Comparison of ENCODE assay signal across 1 fruit fly cellular context in the genomic region with DNA sequence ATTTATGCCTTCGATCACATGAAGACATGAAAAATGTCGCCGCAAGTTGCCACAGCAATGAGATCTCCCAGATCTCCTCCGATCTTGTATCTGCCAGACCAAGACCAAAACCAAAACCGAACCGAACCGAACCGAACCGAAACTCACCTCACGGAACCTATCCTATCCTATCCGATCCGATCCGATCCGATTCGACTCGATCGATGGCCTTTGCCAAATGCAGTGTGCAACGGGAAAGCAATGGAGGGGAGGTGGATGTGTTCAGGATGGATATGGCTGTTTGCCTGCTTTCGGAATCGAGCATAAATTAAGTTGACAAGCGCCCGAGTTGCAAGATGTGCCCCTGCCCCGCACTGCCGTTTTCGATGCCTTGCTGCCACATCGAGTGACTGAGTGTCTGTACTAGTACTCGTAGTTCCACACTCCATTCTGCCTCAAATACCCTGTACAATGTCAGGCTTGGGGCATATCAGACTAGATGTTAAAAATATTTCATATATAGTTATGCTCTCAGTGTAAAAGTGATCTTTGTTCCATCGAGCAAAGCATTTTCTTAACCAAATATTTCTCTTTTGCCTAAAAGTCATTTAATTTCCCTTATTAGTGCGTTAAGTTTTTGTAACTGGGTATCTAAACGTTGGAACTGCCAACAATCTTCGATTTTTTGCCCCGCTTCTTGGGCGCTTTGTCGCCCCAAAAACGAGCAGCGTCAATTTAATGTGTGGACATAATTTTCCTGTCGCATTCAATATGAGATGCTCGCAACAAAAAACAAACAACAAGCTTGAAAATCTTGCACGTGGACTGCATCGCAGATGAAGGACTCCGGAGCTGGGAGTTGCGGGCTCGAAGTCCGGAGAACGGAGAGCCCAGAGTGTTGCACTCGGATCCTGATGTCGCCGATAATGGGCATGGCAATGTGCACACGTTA.
A peak's percentile ranks its signal among the peaks of the same experiment; 100 is the strongest.
TF ChIP-seq lines count a peak whose summit lies in the region.

No protein-coding gene starts in this region.

TF ChIP-seq in whole organism, embryonic, 481 proteins besides CTCF, POLR2A, EP300 and RAD21 (continued from another document and continues in another):
- TF ChIP-seq CG11247 (GFP tag; IDR thresholded peaks at IDR 0.05; lab: Robert Waterston, UW), result no peak
- TF ChIP-seq gro (GFP tag; optimal IDR thresholded peaks at IDR 0.05; lab: Kevin White, UChicago), result no peak
- no peak for TF ChIP-seq emc (GFP tag; optimal IDR thresholded peaks at IDR 0.05; lab: Kevin White, UChicago)
- TF ChIP-seq pnt (GFP tag; optimal IDR thresholded peaks at IDR 0.05; lab: Kevin White, UChicago), result peak; percentile 87
- no peak for TF ChIP-seq Dip2 (GFP tag; IDR thresholded peaks at IDR 0.05; lab: Robert Waterston, UW)
- TF ChIP-seq sob (GFP tag; IDR thresholded peaks at IDR 0.05; lab: Robert Waterston, UW), result peak; percentile 62; the same call in 1 of the 2 replicates
- peak; percentile 52 for TF ChIP-seq CG15269 (tag; optimal IDR thresholded peaks at IDR 0.05; lab: Kevin White, UChicago)
- peak; percentile 77 for TF ChIP-seq CoRest (tag; optimal IDR thresholded peaks at IDR 0.05; lab: Kevin White, UChicago)
- peak; percentile 13 for TF ChIP-seq Hmr (GFP tag; optimal IDR thresholded peaks at IDR 0.05; lab: Kevin White, UChicago)
- TF ChIP-seq CG13296 (GFP tag; optimal IDR thresholded peaks at IDR 0.05; lab: Kevin White, UChicago), result no peak
- TF ChIP-seq CG13123 (GFP tag; optimal IDR thresholded peaks at IDR 0.05; lab: Kevin White, UChicago), result peak; percentile 67
- TF ChIP-seq ttk (GFP tag; IDR thresholded peaks at IDR 0.05; lab: Robert Waterston, UW), result peak; percentile 85
- peak; percentile 28 for TF ChIP-seq Nf-YB (GFP tag; optimal IDR thresholded peaks at IDR 0.05; lab: Kevin White, UChicago)
- TF ChIP-seq CG12769 (tag; optimal IDR thresholded peaks at IDR 0.05; lab: Kevin White, UChicago), result peak; percentile 53
- peak; percentile 83 for TF ChIP-seq CG32772 (GFP tag; IDR thresholded peaks at IDR 0.05; lab: Robert Waterston, UW)
- no peak for TF ChIP-seq CG16813 (GFP tag; IDR thresholded peaks at IDR 0.05; lab: Robert Waterston, UW; ENCODE audit: partially characterized antibody)
- TF ChIP-seq CG7271 (tag; optimal IDR thresholded peaks at IDR 0.05; lab: Kevin White, UChicago), result peak; percentile 44
- no peak for TF ChIP-seq schlank (tag; optimal IDR thresholded peaks at IDR 0.05; lab: Kevin White, UChicago)
- TF ChIP-seq NFAT (GFP tag; IDR thresholded peaks at IDR 0.05; lab: Robert Waterston, UW), result no peak
- TF ChIP-seq CG42726 (GFP tag; IDR thresholded peaks at IDR 0.05; lab: Robert Waterston, UW; ENCODE audit: partially characterized antibody), result no peak
- no peak for TF ChIP-seq grn (GFP tag; optimal IDR thresholded peaks at IDR 0.05; lab: Kevin White, UChicago)
- peak; percentile 82 for TF ChIP-seq Hsf (GFP tag; optimal IDR thresholded peaks at IDR 0.05; lab: Kevin White, UChicago)
- TF ChIP-seq CG33557 (GFP tag; optimal IDR thresholded peaks at IDR 0.05; lab: Kevin White, UChicago), result peak; percentile 68
- TF ChIP-seq Med (GFP tag; lab: Kevin White, UChicago), result peak; percentile 93
- peak; percentile 68; the same call in 1 of the 2 replicates for TF ChIP-seq ro (GFP tag; IDR thresholded peaks at IDR 0.05; lab: Robert Waterston, UW)
- peak; percentile 91 for TF ChIP-seq gem (tag; optimal IDR thresholded peaks at IDR 0.05; lab: Kevin White, UChicago)
- peak; percentile 59; the same call in 1 of the 3 replicates for TF ChIP-seq CG11560 (tag; IDR thresholded peaks at IDR 0.05; lab: Robert Waterston, UW)
- TF ChIP-seq sug (tag; optimal IDR thresholded peaks at IDR 0.05; lab: Kevin White, UChicago), result no peak
- peak; percentile 50 for TF ChIP-seq E2f2 (GFP tag; IDR thresholded peaks at IDR 0.05; lab: Robert Waterston, UW)
- TF ChIP-seq pros (GFP tag; optimal IDR thresholded peaks at IDR 0.05; lab: Kevin White, UChicago), result no peak
- no peak for TF ChIP-seq sr (GFP tag; IDR thresholded peaks at IDR 0.05; lab: Robert Waterston, UW)
- peak; percentile 60 for TF ChIP-seq Ada2b (GFP tag; IDR thresholded peaks at IDR 0.05; lab: Robert Waterston, UW)
- TF ChIP-seq ash1 (GFP tag; optimal IDR thresholded peaks at IDR 0.05; lab: Kevin White, UChicago), result no peak
- TF ChIP-seq CG6175 (GFP tag; IDR thresholded peaks at IDR 0.05; lab: Robert Waterston, UW), result no peak
- no peak for TF ChIP-seq kah (GFP tag; optimal IDR thresholded peaks at IDR 0.05; lab: Kevin White, UChicago)
- peak; percentile 83 for TF ChIP-seq Hr3 (GFP tag; optimal IDR thresholded peaks at IDR 0.05; lab: Kevin White, UChicago)
- TF ChIP-seq Lhr (GFP tag; optimal IDR thresholded peaks at IDR 0.05; lab: Kevin White, UChicago), result peak; percentile 71
- peak; percentile 68; the same call in 1 of the 3 replicates for TF ChIP-seq z (GFP tag; IDR thresholded peaks at IDR 0.05; lab: Robert Waterston, UW)
- peak; percentile 32 for TF ChIP-seq vfl (GFP tag; optimal IDR thresholded peaks at IDR 0.05; lab: Kevin White, UChicago)
- TF ChIP-seq CG9609 (GFP tag; optimal IDR thresholded peaks at IDR 0.05; lab: Kevin White, UChicago), result peak; percentile 70
- no peak for TF ChIP-seq C15 (GFP tag; IDR thresholded peaks at IDR 0.05; lab: Robert Waterston, UW)
- TF ChIP-seq Lim3 (GFP tag; IDR thresholded peaks at IDR 0.05; lab: Robert Waterston, UW), result no peak
- peak; percentile 63 to 69 for TF ChIP-seq Hr51 (GFP tag; optimal IDR thresholded peaks at IDR 0.05; lab: Kevin White, UChicago)
- peak; percentile 67 for TF ChIP-seq CG4854 (GFP tag; optimal IDR thresholded peaks at IDR 0.05; lab: Kevin White, UChicago)
- TF ChIP-seq klu (GFP tag; IDR thresholded peaks at IDR 0.05; lab: Robert Waterston, UW), result peak; percentile 57; the same call in 1 of the 2 replicates
- peak; percentile 69 for TF ChIP-seq CG3407 (GFP tag; optimal IDR thresholded peaks at IDR 0.05; lab: Kevin White, UChicago)
- peak; percentile 77 for TF ChIP-seq Atf-2 (GFP tag; optimal IDR thresholded peaks at IDR 0.05; lab: Kevin White, UChicago)
- TF ChIP-seq Asciz (GFP tag; optimal IDR thresholded peaks at IDR 0.05; lab: Kevin White, UChicago), result peak; percentile 45
- peak; percentile 71 for TF ChIP-seq CG14667 (GFP tag; IDR thresholded peaks at IDR 0.05; lab: Robert Waterston, UW)
- peak; percentile 47; the same call in 1 of the 2 replicates for TF ChIP-seq Nf-YA (GFP tag; IDR thresholded peaks at IDR 0.05; lab: Robert Waterston, UW)
- no peak for TF ChIP-seq sd (tag; optimal IDR thresholded peaks at IDR 0.05; lab: Kevin White, UChicago)
- TF ChIP-seq otp (GFP tag; IDR thresholded peaks at IDR 0.05; lab: Robert Waterston, UW), result peak; percentile 85
- TF ChIP-seq CG30403 (GFP tag; optimal IDR thresholded peaks at IDR 0.05; lab: Kevin White, UChicago), result peak; percentile 82
- peak; percentile 76 for TF ChIP-seq peb (GFP tag; IDR thresholded peaks at IDR 0.05; lab: Robert Waterston, UW)
- peak; percentile 50 for TF ChIP-seq psq (GFP tag; optimal IDR thresholded peaks at IDR 0.05; lab: Kevin White, UChicago)
- TF ChIP-seq ara (GFP tag; IDR thresholded peaks at IDR 0.05; lab: Robert Waterston, UW), result peak; percentile 88
- TF ChIP-seq ewg (GFP tag; optimal IDR thresholded peaks at IDR 0.05; lab: Kevin White, UChicago), result peak; percentile 75
- peak; percentile 44; the same call in 2 of the 3 replicates for TF ChIP-seq CG14050 (GFP tag; IDR thresholded peaks at IDR 0.05; lab: Robert Waterston, UW)
- peak; percentile 54; the same call in 1 of the 2 replicates for TF ChIP-seq E2f1 (GFP tag; IDR thresholded peaks at IDR 0.05; lab: Robert Waterston, UW)
- no peak for TF ChIP-seq dati (GFP tag; IDR thresholded peaks at IDR 0.05; lab: Robert Waterston, UW)
- peak; percentile 75 for TF ChIP-seq CG13424 (tag; optimal IDR thresholded peaks at IDR 0.05; lab: Kevin White, UChicago)
- TF ChIP-seq Antp (GFP tag; optimal IDR thresholded peaks at IDR 0.05; lab: Kevin White, UChicago), result peak; percentile 72
- TF ChIP-seq CG16863 (GFP tag; optimal IDR thresholded peaks at IDR 0.05; lab: Kevin White, UChicago), result peak; percentile 75
- TF ChIP-seq CG17612 (GFP tag; IDR thresholded peaks at IDR 0.05; lab: Robert Waterston, UW), result peak; percentile 8; the same call in 1 of the 2 replicates
- no peak for TF ChIP-seq mirr (GFP tag; optimal IDR thresholded peaks at IDR 0.05; lab: Kevin White, UChicago)
- TF ChIP-seq TFAM (GFP tag; optimal IDR thresholded peaks at IDR 0.05; lab: Kevin White, UChicago), result no peak
- TF ChIP-seq slbo (GFP tag; IDR thresholded peaks at IDR 0.05; lab: Robert Waterston, UW), result no peak
- TF ChIP-seq Camta (GFP tag; optimal IDR thresholded peaks at IDR 0.05; lab: Kevin White, UChicago), result peak; percentile 79
- TF ChIP-seq btn (GFP tag; optimal IDR thresholded peaks at IDR 0.05; lab: Kevin White, UChicago), result peak; percentile 73
- peak; percentile 88 for TF ChIP-seq CG10959 (GFP tag; IDR thresholded peaks at IDR 0.05; lab: Robert Waterston, UW)
- TF ChIP-seq gsb-n (tag; optimal IDR thresholded peaks at IDR 0.05; lab: Kevin White, UChicago), result peak; percentile 86
- 0 out of 2 replicates have a peak, but pooled peaks have one; percentile 31 for TF ChIP-seq seq (GFP tag; IDR thresholded peaks at IDR 0.05; lab: Robert Waterston, UW)
- TF ChIP-seq CG43689 (GFP tag; IDR thresholded peaks at IDR 0.05; lab: Robert Waterston, UW), result no peak
- no peak for TF ChIP-seq insv (GFP tag; optimal IDR thresholded peaks at IDR 0.05; lab: Kevin White, UChicago)
- TF ChIP-seq CG15514 (GFP tag; optimal IDR thresholded peaks at IDR 0.05; lab: Kevin White, UChicago), result no peak
- no peak for TF ChIP-seq Atf6 (GFP tag; IDR thresholded peaks at IDR 0.05; lab: Robert Waterston, UW)
- peak; percentile 72; the same call in 2 of the 3 replicates for TF ChIP-seq ken (GFP tag; IDR thresholded peaks at IDR 0.05; lab: Robert Waterston, UW)
- TF ChIP-seq CG10565 (GFP tag; optimal IDR thresholded peaks at IDR 0.05; lab: Kevin White, UChicago), result peak; percentile 55
- peak; percentile 83 for TF ChIP-seq Blimp-1 (GFP tag; optimal IDR thresholded peaks at IDR 0.05; lab: Kevin White, UChicago)
- TF ChIP-seq CrebB (tag; optimal IDR thresholded peaks at IDR 0.05; lab: Kevin White, UChicago), result peak; percentile 46
- TF ChIP-seq CG11504 (tag; optimal IDR thresholded peaks at IDR 0.05; lab: Kevin White, UChicago), result peak; percentile 84
- peak; percentile 52 for TF ChIP-seq CG8359 (GFP tag; optimal IDR thresholded peaks at IDR 0.05; lab: Kevin White, UChicago; ENCODE audit: borderline replicate concordance)
- no peak for TF ChIP-seq CG3281 (GFP tag; optimal IDR thresholded peaks at IDR 0.05; lab: Kevin White, UChicago)
- peak; percentile 33 for TF ChIP-seq stwl (tag; optimal IDR thresholded peaks at IDR 0.05; lab: Kevin White, UChicago)
- no peak for TF ChIP-seq ham (GFP tag; IDR thresholded peaks at IDR 0.05; lab: Robert Waterston, UW)
- no peak for TF ChIP-seq usp (GFP tag; optimal IDR thresholded peaks at IDR 0.05; lab: Kevin White, UChicago)
- TF ChIP-seq CG17359 (tag; optimal IDR thresholded peaks at IDR 0.05; lab: Kevin White, UChicago), result peak; percentile 64
- 0 out of 2 replicates have a peak, but pooled peaks have one; percentile 11 for TF ChIP-seq CG11696 (GFP tag; IDR thresholded peaks at IDR 0.05; lab: Robert Waterston, UW)
- TF ChIP-seq stc (GFP tag; IDR thresholded peaks at IDR 0.05; lab: Robert Waterston, UW), result peak; percentile 66
- peak; percentile 20 for TF ChIP-seq Jarid2 (GFP tag; optimal IDR thresholded peaks at IDR 0.05; lab: Kevin White, UChicago)
- no peak for TF ChIP-seq CG32532 (GFP tag; IDR thresholded peaks at IDR 0.05; lab: Robert Waterston, UW)
- no peak for TF ChIP-seq br (optimal IDR thresholded peaks at IDR 0.05; lab: Kevin White, UChicago)
- no peak for TF ChIP-seq CG6854 (GFP tag; optimal IDR thresholded peaks at IDR 0.05; lab: Kevin White, UChicago)
- TF ChIP-seq H15 (GFP tag; IDR thresholded peaks at IDR 0.05; lab: Robert Waterston, UW), result peak; percentile 71; the same call in 1 of the 3 replicates
- TF ChIP-seq tx (GFP tag; optimal IDR thresholded peaks at IDR 0.05; lab: Kevin White, UChicago), result peak; percentile 61
- TF ChIP-seq sima (GFP tag; optimal IDR thresholded peaks at IDR 0.05; lab: Kevin White, UChicago), result peak; percentile 11
- peak; percentile 25 for TF ChIP-seq fu2 (GFP tag; optimal IDR thresholded peaks at IDR 0.05; lab: Kevin White, UChicago)
- TF ChIP-seq Optix (GFP tag; IDR thresholded peaks at IDR 0.05; lab: Robert Waterston, UW), result peak; percentile 79
- peak; percentile 74 for TF ChIP-seq CG12942 (GFP tag; optimal IDR thresholded peaks at IDR 0.05; lab: Kevin White, UChicago)
- no peak for TF ChIP-seq Adf1 (GFP tag; IDR thresholded peaks at IDR 0.05; lab: Robert Waterston, UW)
- TF ChIP-seq CG11093 (GFP tag; IDR thresholded peaks at IDR 0.05; lab: Robert Waterston, UW), result peak; percentile 66; the same call in 1 of the 3 replicates
- TF ChIP-seq lola (GFP tag; optimal IDR thresholded peaks at IDR 0.05; lab: Kevin White, UChicago), result peak in 1 of 3 experiments; percentile 87
- TF ChIP-seq pho (GFP tag; optimal IDR thresholded peaks at IDR 0.05; lab: Kevin White, UChicago), result peak; percentile 15
- TF ChIP-seq NfI (GFP tag; optimal IDR thresholded peaks at IDR 0.05; lab: Kevin White, UChicago), result peak; percentile 40
- peak; percentile 49 for TF ChIP-seq slp2 (GFP tag; optimal IDR thresholded peaks at IDR 0.05; lab: Kevin White, UChicago)
- TF ChIP-seq phol (tag; optimal IDR thresholded peaks at IDR 0.05; lab: Kevin White, UChicago), result peak; percentile 84
- peak; percentile 54; the same call in 1 of the 3 replicates for TF ChIP-seq CG11456 (GFP tag; IDR thresholded peaks at IDR 0.05; lab: Robert Waterston, UW)
- TF ChIP-seq CG15696 (tag; optimal IDR thresholded peaks at IDR 0.05; lab: Kevin White, UChicago), result peak; percentile 70
- no peak for TF ChIP-seq CG6683 (GFP tag; optimal IDR thresholded peaks at IDR 0.05; lab: Kevin White, UChicago)
- peak; percentile 81; the same call in 1 of the 2 replicates for TF ChIP-seq chm (GFP tag; IDR thresholded peaks at IDR 0.05; lab: Robert Waterston, UW)
- peak; percentile 69 for TF ChIP-seq esg (GFP tag; conservative IDR thresholded peaks at IDR 0.05; lab: Robert Waterston, UW)
- TF ChIP-seq NC2α (GFP tag; optimal IDR thresholded peaks at IDR 0.05; lab: Kevin White, UChicago), result peak; percentile 62
- TF ChIP-seq CG30431 (GFP tag; optimal IDR thresholded peaks at IDR 0.05; lab: Kevin White, UChicago), result peak; percentile 81
- peak; percentile 64 for TF ChIP-seq Deaf1 (tag; optimal IDR thresholded peaks at IDR 0.05; lab: Kevin White, UChicago)
- no peak; the same call in 1 of the 2 replicates for TF ChIP-seq sim (GFP tag; IDR thresholded peaks at IDR 0.05; lab: Robert Waterston, UW)
- TF ChIP-seq CG8388 (GFP tag; optimal IDR thresholded peaks at IDR 0.05; lab: Kevin White, UChicago), result peak; percentile 87
- peak; percentile 60 for TF ChIP-seq CG4707 (GFP tag; optimal IDR thresholded peaks at IDR 0.05; lab: Kevin White, UChicago)
- TF ChIP-seq hkb (optimal IDR thresholded peaks at IDR 0.05; lab: Kevin White, UChicago), result no peak
- peak; percentile 73 for TF ChIP-seq hkb (GFP tag; IDR thresholded peaks at IDR 0.05; lab: Robert Waterston, UW)
